Fruit fly (Drosophila melanogaster): Measurements from ENCODE around the gene Nrg.

Nrg gene

dm6 chrX:8493473-8493872 is 23.7 kb upstream of the Nrg start (continued):
- peak; percentile 44 for TF ChIP-seq gro (GFP tag; optimal IDR thresholded peaks at IDR 0.05)
- TF ChIP-seq Fer1 (GFP tag; optimal IDR thresholded peaks at IDR 0.05), result peak; percentile 36
- peak; percentile 20 for TF ChIP-seq HHEX (GFP tag; optimal IDR thresholded peaks at IDR 0.05)
- TF ChIP-seq CG9817 (tag; optimal IDR thresholded peaks at IDR 0.05), result peak; percentile 38
- TF ChIP-seq tna (GFP tag; IDR thresholded peaks at IDR 0.05; ENCODE audit: partially characterized antibody), result no peak
- TF ChIP-seq ken (GFP tag; IDR thresholded peaks at IDR 0.05), result no peak
- no peak for TF ChIP-seq CG13123 (GFP tag; optimal IDR thresholded peaks at IDR 0.05)
- TF ChIP-seq Bdp1 (GFP tag; optimal IDR thresholded peaks at IDR 0.05), result no peak
- no peak for TF ChIP-seq nerfin-2 (GFP tag; IDR thresholded peaks at IDR 0.05; ENCODE audit: partially characterized antibody)
- peak; percentile 51 for TF ChIP-seq pho (GFP tag; optimal IDR thresholded peaks at IDR 0.05)
- TF ChIP-seq slou (GFP tag; optimal IDR thresholded peaks at IDR 0.05), result no peak
- TF ChIP-seq CG15696 (tag; optimal IDR thresholded peaks at IDR 0.05), result no peak
- TF ChIP-seq sd (tag; optimal IDR thresholded peaks at IDR 0.05), result no peak
- peak; percentile 29; the same call in 1 of the 2 replicates for TF ChIP-seq al (GFP tag; IDR thresholded peaks at IDR 0.05)
- no peak for TF ChIP-seq CG17361 (GFP tag; IDR thresholded peaks at IDR 0.05)
- TF ChIP-seq kni (GFP tag; optimal IDR thresholded peaks at IDR 0.05), result no peak
- TF ChIP-seq NfI (GFP tag; optimal IDR thresholded peaks at IDR 0.05), result peak; percentile 45
- no peak for TF ChIP-seq chinmo (GFP tag; IDR thresholded peaks at IDR 0.05; ENCODE audit: partially characterized antibody)
- TF ChIP-seq gt (GFP tag; IDR thresholded peaks at IDR 0.05), result no peak
- TF ChIP-seq Kr (GFP tag; optimal IDR thresholded peaks at IDR 0.05), result no peak
- no peak for TF ChIP-seq pan (optimal IDR thresholded peaks at IDR 0.05)
- peak in 1 of 2 experiments; percentile 41 for TF ChIP-seq pan (GFP tag; optimal IDR thresholded peaks at IDR 0.05 in 1 of 2, IDR thresholded peaks at IDR 0.05 in 1 of 2)
- TF ChIP-seq repo (GFP tag; optimal IDR thresholded peaks at IDR 0.05), result no peak
- no peak for TF ChIP-seq ato (GFP tag; IDR thresholded peaks at IDR 0.05; ENCODE audit: partially characterized antibody)
- TF ChIP-seq Dll (GFP tag; IDR thresholded peaks at IDR 0.05; ENCODE audit: partially characterized antibody), result no peak
- no peak for TF ChIP-seq nom (GFP tag; optimal IDR thresholded peaks at IDR 0.05)
- TF ChIP-seq inv (GFP tag; IDR thresholded peaks at IDR 0.05; ENCODE audit: partially characterized antibody), result no peak
- no peak for TF ChIP-seq HLH4C (GFP tag; IDR thresholded peaks at IDR 0.05; ENCODE audit: partially characterized antibody)
- TF ChIP-seq cad (GFP tag; optimal IDR thresholded peaks at IDR 0.05), result no peak
- TF ChIP-seq Med (GFP tag), result peak; percentile 96
- no peak for TF ChIP-seq zen2 (GFP tag; IDR thresholded peaks at IDR 0.05; ENCODE audit: partially characterized antibody)
- TF ChIP-seq bab2 (GFP tag; optimal IDR thresholded peaks at IDR 0.05), result peak; percentile 75
- peak; percentile 39; the same call in 1 of the 2 replicates for TF ChIP-seq Rx (GFP tag; IDR thresholded peaks at IDR 0.05)
- TF ChIP-seq ATbp (GFP tag; optimal IDR thresholded peaks at IDR 0.05), result no peak
- TF ChIP-seq Oli (tag; optimal IDR thresholded peaks at IDR 0.05), result peak; percentile 41
- no peak for TF ChIP-seq CG10431 (GFP tag; optimal IDR thresholded peaks at IDR 0.05)
- peak; percentile 3 for TF ChIP-seq CG12659 (GFP tag; optimal IDR thresholded peaks at IDR 0.05)
- TF ChIP-seq CG9437 (GFP tag; optimal IDR thresholded peaks at IDR 0.05), result no peak
- TF ChIP-seq Atf-2 (GFP tag; optimal IDR thresholded peaks at IDR 0.05), result no peak
- 0 out of 2 replicates have a peak, but pooled peaks have one; percentile 32 for TF ChIP-seq wdn (GFP tag; IDR thresholded peaks at IDR 0.05)
- no peak for TF ChIP-seq Sry-β (GFP tag; optimal IDR thresholded peaks at IDR 0.05)
- peak; percentile 32 for TF ChIP-seq schlank (tag; optimal IDR thresholded peaks at IDR 0.05)
- TF ChIP-seq so (GFP tag; IDR thresholded peaks at IDR 0.05), result peak; percentile 70
- TF ChIP-seq CG10565 (GFP tag; optimal IDR thresholded peaks at IDR 0.05), result no peak
- peak; percentile 13; the same call in 1 of the 2 replicates for TF ChIP-seq E2f2 (GFP tag; IDR thresholded peaks at IDR 0.05)
- peak; percentile 65 for TF ChIP-seq sens (GFP tag)
- TF ChIP-seq CG12942 (GFP tag; optimal IDR thresholded peaks at IDR 0.05), result no peak
- no peak for TF ChIP-seq CG8765 (GFP tag; IDR thresholded peaks at IDR 0.05)
